Fruit fly (Drosophila melanogaster): ENCODE results near the gene Ir76a.

Gene Ir76a

DNA sequence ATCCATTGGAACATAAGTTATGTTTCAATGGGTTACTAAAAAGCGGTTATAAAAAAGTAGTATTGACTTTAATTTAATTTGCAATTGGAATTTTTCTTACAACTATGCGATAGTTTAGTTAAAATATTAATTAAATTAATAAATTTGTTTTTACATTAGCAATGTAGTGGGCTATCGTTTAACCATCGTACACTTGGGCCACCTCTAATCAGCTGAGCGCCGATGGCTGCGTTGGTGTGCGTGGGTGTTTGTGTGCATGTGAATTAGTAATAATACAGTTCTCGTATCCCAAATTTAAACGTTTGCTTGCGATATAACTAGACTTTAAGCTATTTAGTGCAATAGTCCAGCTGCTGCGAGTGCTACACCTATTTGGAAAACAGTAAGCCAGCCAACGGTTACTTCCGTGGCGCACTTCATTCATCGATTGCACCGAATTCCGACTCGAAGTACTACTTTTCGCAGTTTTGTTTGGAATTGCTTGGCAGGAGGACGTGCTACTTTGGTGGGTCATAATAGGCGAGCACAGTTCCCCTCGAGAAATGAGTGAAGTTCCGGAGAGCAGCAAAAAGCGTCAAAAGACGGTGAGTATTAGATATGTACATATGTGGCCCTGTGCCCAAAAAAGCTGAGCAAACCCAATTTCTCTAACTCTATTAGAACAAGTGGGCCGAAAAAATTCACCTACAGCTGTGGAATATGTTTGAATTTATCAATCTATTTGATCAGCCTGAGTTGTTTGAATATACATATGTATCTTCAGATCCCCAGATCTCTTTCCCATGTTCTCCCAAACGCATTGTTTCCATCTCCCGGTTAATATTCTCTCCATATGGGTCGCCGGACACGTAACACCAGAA is 46.2 kb downstream of the Ir76a start, which contains the start of gene Papss (continued):
- no peak for TF ChIP-seq HLH54F (GFP tag; optimal IDR thresholded peaks at IDR 0.05)
- no peak for TF ChIP-seq sqz (GFP tag; optimal IDR thresholded peaks at IDR 0.05)
- no peak for TF ChIP-seq H2.0 (GFP tag; IDR thresholded peaks at IDR 0.05)
- TF ChIP-seq crp (GFP tag; optimal IDR thresholded peaks at IDR 0.05) = peak; percentile 77 to 94
- no peak; the same call in 1 of the 2 replicates for TF ChIP-seq CG6272 (GFP tag; IDR thresholded peaks at IDR 0.05)
- no peak for TF ChIP-seq ERR (GFP tag; optimal IDR thresholded peaks at IDR 0.05)
- no peak for TF ChIP-seq CG16863 (GFP tag; optimal IDR thresholded peaks at IDR 0.05)
- no peak for TF ChIP-seq CG18262 (tag; optimal IDR thresholded peaks at IDR 0.05)
- TF ChIP-seq kay (GFP tag; optimal IDR thresholded peaks at IDR 0.05) = no peak
- peak; percentile 7 for TF ChIP-seq NC2β (GFP tag; optimal IDR thresholded peaks at IDR 0.05)
- peak; percentile 5 for TF ChIP-seq CG15696 (tag; optimal IDR thresholded peaks at IDR 0.05)
- peak; percentile 82 for TF ChIP-seq CG2129 (GFP tag; IDR thresholded peaks at IDR 0.05; ENCODE audit: partially characterized antibody)
- TF ChIP-seq CG8944 (GFP tag; optimal IDR thresholded peaks at IDR 0.05) = no peak
- no peak for TF ChIP-seq hkb (optimal IDR thresholded peaks at IDR 0.05)
- no peak for TF ChIP-seq hkb (GFP tag; IDR thresholded peaks at IDR 0.05)
- no peak for TF ChIP-seq Adf1 (GFP tag; IDR thresholded peaks at IDR 0.05)
- TF ChIP-seq CG31224 (GFP tag; IDR thresholded peaks at IDR 0.05) = no peak
- no peak for TF ChIP-seq fd102C (GFP tag; optimal IDR thresholded peaks at IDR 0.05)
- TF ChIP-seq Hmx (GFP tag; optimal IDR thresholded peaks at IDR 0.05) = no peak
- TF ChIP-seq Mad (GFP tag; optimal IDR thresholded peaks at IDR 0.05) = no peak
- no peak for TF ChIP-seq CG12942 (GFP tag; optimal IDR thresholded peaks at IDR 0.05)
- no peak for TF ChIP-seq Lim3 (GFP tag; IDR thresholded peaks at IDR 0.05)
- no peak for TF ChIP-seq Elba2 (GFP tag; optimal IDR thresholded peaks at IDR 0.05)
- no peak for TF ChIP-seq slou (GFP tag; optimal IDR thresholded peaks at IDR 0.05)
- no peak for TF ChIP-seq Myb (GFP tag; optimal IDR thresholded peaks at IDR 0.05)
- TF ChIP-seq mirr (GFP tag; optimal IDR thresholded peaks at IDR 0.05) = peak; percentile 5
- TF ChIP-seq TFAM (GFP tag; optimal IDR thresholded peaks at IDR 0.05) = no peak
- no peak for TF ChIP-seq tap (tag; optimal IDR thresholded peaks at IDR 0.05)
- no peak for TF ChIP-seq Nf-YC (tag; optimal IDR thresholded peaks at IDR 0.05)
- TF ChIP-seq MESR4 (GFP tag; optimal IDR thresholded peaks at IDR 0.05) = peak; percentile 41
- no peak for TF ChIP-seq CG1792 (GFP tag; optimal IDR thresholded peaks at IDR 0.05)
- TF ChIP-seq CG9817 (tag; optimal IDR thresholded peaks at IDR 0.05) = no peak
- no peak for TF ChIP-seq abd-A (tag; optimal IDR thresholded peaks at IDR 0.05)
- TF ChIP-seq unc-4 (GFP tag; IDR thresholded peaks at IDR 0.05; ENCODE audit: partially characterized antibody) = peak; percentile 86
- peak; percentile 86 for TF ChIP-seq lab (GFP tag; optimal IDR thresholded peaks at IDR 0.05)
- peak; percentile 70 for TF ChIP-seq CG6813 (GFP tag; optimal IDR thresholded peaks at IDR 0.05)
- no peak; the same call in 1 of the 2 replicates for TF ChIP-seq lmd (GFP tag; IDR thresholded peaks at IDR 0.05)
- TF ChIP-seq seq (GFP tag; IDR thresholded peaks at IDR 0.05) = no peak
- TF ChIP-seq ac (GFP tag; optimal IDR thresholded peaks at IDR 0.05) = no peak
- no peak for TF ChIP-seq CG13123 (GFP tag; optimal IDR thresholded peaks at IDR 0.05)
- TF ChIP-seq CG31388 (GFP tag; optimal IDR thresholded peaks at IDR 0.05) = no peak
- no peak for TF ChIP-seq Hr39 (optimal IDR thresholded peaks at IDR 0.05)
- TF ChIP-seq stc (GFP tag; IDR thresholded peaks at IDR 0.05) = no peak
- peak; percentile 10 for TF ChIP-seq B-H2 (GFP tag; optimal IDR thresholded peaks at IDR 0.05)
- no peak for TF ChIP-seq CG10147 (GFP tag; optimal IDR thresholded peaks at IDR 0.05)
- TF ChIP-seq onecut (GFP tag; IDR thresholded peaks at IDR 0.05) = peak; percentile 5; the same call in 1 of the 2 replicates
- TF ChIP-seq jigr1 (GFP tag; IDR thresholded peaks at IDR 0.05) = no peak; the same call in 2 of the 3 replicates
- TF ChIP-seq ato (GFP tag; IDR thresholded peaks at IDR 0.05; ENCODE audit: partially characterized antibody) = 0 out of 2 replicates have a peak, but pooled peaks have one; percentile 44
- TF ChIP-seq CG4854 (GFP tag; optimal IDR thresholded peaks at IDR 0.05) = no peak
- no peak for TF ChIP-seq Nf-YA (GFP tag; IDR thresholded peaks at IDR 0.05)
